Fruit fly (Drosophila melanogaster) whole organism, embryonic: ENCODE data around the gene CG32369.

Experiments
- Adf1 ChIP-seq: fragments of 200-800 bp; sonication (Bioruptor generic); IDR thresholded peaks from 2 replicates; pipeline ENCODE4 v1.3.6; 2022; ENCODE audit warnings: missing biosample characterization, missing genetic modification characterization
- C15 ChIP-seq: fragments of 200-800 bp; sonication (Bioruptor generic); IDR thresholded peaks from 3 replicates; pipeline ENCODE4 v1.3.6; 2022; ENCODE audit warnings: missing biosample characterization, missing genetic modification characterization
- CG10274 ChIP-seq: fragments of 200-800 bp; sonication (Bioruptor generic); optimal IDR thresholded peaks from 3 replicates; lab custom pipeline; 2017; ENCODE audit warnings: missing biosample characterization, mild to moderate bottlenecking, missing genetic modification characterization
- CG11085 ChIP-seq: fragments of 200-800 bp; sonication (Bioruptor generic); IDR thresholded peaks from 2 replicates; pipeline ENCODE4 v1.3.6; 2022; ENCODE audit warnings: missing biosample characterization, missing genetic modification characterization
- CG12659 ChIP-seq: fragments of 200-800 bp; sonication (Bioruptor generic); optimal IDR thresholded peaks from 3 replicates; lab custom pipeline; 2017; ENCODE audit warnings: mild to moderate bottlenecking, missing biosample characterization, missing genetic modification reagents, missing genetic modification characterization
- CG13296 ChIP-seq: fragments of 200-800 bp; sonication (Bioruptor generic); optimal IDR thresholded peaks from 3 replicates; lab custom pipeline; 2018; ENCODE audit warnings: missing biosample characterization, mild to moderate bottlenecking, missing genetic modification characterization
- CG14860 ChIP-seq: fragments of 200-800 bp; sonication (Bioruptor generic); IDR thresholded peaks from 3 replicates; pipeline ENCODE4 v1.3.6; 2022; ENCODE audit warnings: missing biosample characterization, missing genetic modification characterization; ENCODE audit not compliant: partially characterized antibody
- CG1602 ChIP-seq: fragments of 200-800 bp; sonication (Bioruptor generic); optimal IDR thresholded peaks from 3 replicates; lab custom pipeline; 2016; ENCODE audit warnings: missing biosample characterization, missing genetic modification characterization
- CG17568 ChIP-seq: fragments of 200-800 bp; sonication (Bioruptor generic); optimal IDR thresholded peaks from 2 replicates; lab custom pipeline; 2018; ENCODE audit warnings: missing biosample characterization, mild to moderate bottlenecking, missing genetic modification characterization, moderate library complexity
- CG18262 ChIP-seq: fragments of 200-800 bp; optimal IDR thresholded peaks from 3 replicates; lab custom pipeline; 2019; ENCODE audit warnings: missing biosample characterization, mild to moderate bottlenecking, missing genetic modification characterization, moderate library complexity
- CG2120 ChIP-seq: fragments of 200-800 bp; sonication (Bioruptor generic); optimal IDR thresholded peaks from 3 replicates; lab custom pipeline; 2016; ENCODE audit warnings: missing biosample characterization, missing genetic modification characterization
- CG2889 ChIP-seq: fragments of 200-800 bp; sonication (Bioruptor generic); IDR thresholded peaks from 3 replicates; pipeline ENCODE4 v1.3.6; 2022; ENCODE audit warnings: missing biosample characterization, missing genetic modification characterization
- CG30403 ChIP-seq: fragments of 200-800 bp; sonication (Bioruptor generic); optimal IDR thresholded peaks from 3 replicates; lab custom pipeline; 2016; ENCODE audit warnings: missing biosample characterization, missing genetic modification characterization
- CG31224 ChIP-seq: fragments of 200-800 bp; sonication (Bioruptor generic); IDR thresholded peaks from 2 replicates; pipeline ENCODE4 v1.3.6; 2022; ENCODE audit warnings: missing biosample characterization, missing genetic modification characterization
- CG31365 ChIP-seq: fragments of 200-800 bp; sonication (Bioruptor generic); optimal IDR thresholded peaks from 2 replicates; lab custom pipeline; 2018; ENCODE audit warnings: missing biosample characterization, mild to moderate bottlenecking, missing genetic modification characterization
- CG3163 ChIP-seq: fragments of 200-800 bp; sonication (Bioruptor generic); optimal IDR thresholded peaks from 3 replicates; lab custom pipeline; 2016; ENCODE audit warnings: missing biosample characterization, missing genetic modification characterization
- CG32772 ChIP-seq: fragments of 200-800 bp; sonication (Bioruptor generic); IDR thresholded peaks from 2 replicates; pipeline ENCODE4 v1.3.6; 2022; ENCODE audit warnings: missing biosample characterization, missing genetic modification characterization
- CG4820 ChIP-seq: fragments of 200-800 bp; sonication (Bioruptor generic); optimal IDR thresholded peaks from 3 replicates; lab custom pipeline; 2016; ENCODE audit warnings: missing biosample characterization, missing genetic modification characterization
- CG6683 ChIP-seq: fragments of 200-800 bp; sonication (Bioruptor generic); optimal IDR thresholded peaks from 2 replicates; lab custom pipeline; 2017; ENCODE audit warnings: missing biosample characterization, mild to moderate bottlenecking, missing genetic modification characterization, missing genetic modification reagents
- CG7987 ChIP-seq: fragments of 200-800 bp; sonication (Bioruptor generic); optimal IDR thresholded peaks from 2 replicates; lab custom pipeline; 2018; ENCODE audit warnings: missing biosample characterization, mild to moderate bottlenecking, missing genetic modification characterization, moderate library complexity
- CG9876 ChIP-seq: fragments of 200-800 bp; sonication (Bioruptor generic); optimal IDR thresholded peaks from 2 replicates; lab custom pipeline; 2016; ENCODE audit warnings: missing biosample characterization, missing genetic modification characterization
- Camta ChIP-seq: fragments of 200-800 bp; sonication (Bioruptor generic); optimal IDR thresholded peaks from 2 replicates; lab custom pipeline; 2016; ENCODE audit warnings: missing biosample characterization, missing genetic modification characterization
- Chrac-16 ChIP-seq: fragments of 200-800 bp; sonication (Bioruptor generic); optimal IDR thresholded peaks from 3 replicates; lab custom pipeline; 2016; ENCODE audit warnings: missing biosample characterization, missing genetic modification characterization
- D ChIP-seq, 2 experiments: fragments of 200-800 bp in 1 of 2; fragments of >200 bp in 1 of 2; sonication (Bioruptor generic) in 1 of 2; optimal IDR thresholded peaks; 2 replicates in 1 of 2; 3 replicates in 1 of 2; lab custom pipeline; 2017; ENCODE audit warnings: mild to moderate bottlenecking in 1 of 2, missing biosample characterization in 1 of 2, missing genetic modification characterization in 1 of 2, missing genetic modification reagents in 1 of 2
- Hand ChIP-seq: fragments of 200-800 bp; sonication (Bioruptor generic); optimal IDR thresholded peaks from 2 replicates; lab custom pipeline; 2017; ENCODE audit warnings: mild to moderate bottlenecking, missing biosample characterization, missing genetic modification reagents, missing genetic modification characterization
- HmgZ ChIP-seq: fragments of 200-800 bp; sonication (Bioruptor generic); optimal IDR thresholded peaks from 2 replicates; lab custom pipeline; 2018; ENCODE audit warnings: missing biosample characterization, mild to moderate bottlenecking, missing genetic modification characterization
- Kr ChIP-seq: fragments of 200-800 bp; sonication (Bioruptor generic); optimal IDR thresholded peaks from 2 replicates; lab custom pipeline; 2017; ENCODE audit warnings: missing biosample characterization, mild to moderate bottlenecking, missing genetic modification characterization
- Lhr ChIP-seq: fragments of 200-800 bp; sonication (Bioruptor generic); optimal IDR thresholded peaks from 3 replicates; lab custom pipeline; 2017; ENCODE audit warnings: mild to moderate bottlenecking, missing biosample characterization, missing genetic modification reagents, missing genetic modification characterization
- MESR4 ChIP-seq: fragments of 200-800 bp; sonication (Bioruptor generic); optimal IDR thresholded peaks from 2 replicates; lab custom pipeline; 2018; ENCODE audit warnings: missing biosample characterization, mild to moderate bottlenecking, missing genetic modification characterization, moderate library complexity
- Ravus ChIP-seq: fragments of 200-800 bp; sonication (Bioruptor generic); IDR thresholded peaks from 2 replicates; pipeline ENCODE4 v1.3.6; 2022; ENCODE audit warnings: missing biosample characterization, missing genetic modification characterization
- Vsx1 ChIP-seq: fragments of 200-800 bp; sonication (Bioruptor generic); optimal IDR thresholded peaks from 2 replicates; lab custom pipeline; 2017; ENCODE audit warnings: missing biosample characterization, mild to moderate bottlenecking, missing genetic modification characterization, missing genetic modification reagents
- aop ChIP-seq: fragments of 200-800 bp; sonication (Bioruptor generic); IDR thresholded peaks from 2 replicates; pipeline ENCODE4 v1.3.6; 2022; ENCODE audit warnings: missing biosample characterization, missing genetic modification characterization
- caup ChIP-seq: fragments of 200-800 bp; sonication (Bioruptor generic); optimal IDR thresholded peaks from 3 replicates; lab custom pipeline; 2017; ENCODE audit warnings: missing biosample characterization, mild to moderate bottlenecking, missing genetic modification characterization, moderate library complexity; ENCODE audit not compliant: severe bottlenecking
- crc ChIP-seq: fragments of 200-800 bp; sonication (Bioruptor generic); optimal IDR thresholded peaks from 2 replicates; lab custom pipeline; 2016; ENCODE audit warnings: missing biosample characterization, missing genetic modification characterization
- dati ChIP-seq: fragments of 200-800 bp; sonication (Bioruptor generic); IDR thresholded peaks from 2 replicates; pipeline ENCODE4 v1.3.6; 2022; ENCODE audit warnings: missing biosample characterization, missing genetic modification characterization
- esg ChIP-seq: fragments of 200-800 bp; sonication (Bioruptor generic); conservative IDR thresholded peaks from 2 replicates; pipeline ENCODE4 v1.3.6; 2022; ENCODE audit warnings: missing biosample characterization, missing genetic modification characterization
- eve ChIP-seq, 2 experiments: fragments of >200 bp; optimal IDR thresholded peaks; 2 replicates each; lab custom pipeline; 2017; ENCODE audit warnings: missing biosample characterization in 2 of 2, missing genetic modification characterization in 2 of 2
- ftz-f1 ChIP-seq: fragments of 200-800 bp; sonication (Bioruptor generic); optimal IDR thresholded peaks from 2 replicates; lab custom pipeline; 2016; ENCODE audit warnings: missing biosample characterization, missing genetic modification characterization
- gce ChIP-seq: fragments of 200-800 bp; sonication (Bioruptor generic); IDR thresholded peaks from 3 replicates; pipeline ENCODE4 v1.3.6; 2022; ENCODE audit warnings: missing biosample characterization, missing genetic modification characterization
- gsb-n ChIP-seq: fragments of 200-800 bp; sonication (Bioruptor generic); optimal IDR thresholded peaks from 3 replicates; lab custom pipeline; 2018; ENCODE audit warnings: missing biosample characterization, mild to moderate bottlenecking, missing genetic modification characterization
- hbn ChIP-seq: fragments of 200-800 bp; sonication (Bioruptor generic); IDR thresholded peaks from 2 replicates; pipeline ENCODE4 v1.3.6; 2022; ENCODE audit warnings: missing biosample characterization, missing genetic modification characterization; ENCODE audit not compliant: partially characterized antibody
- jumu ChIP-seq: fragments of 200-800 bp; sonication (Bioruptor generic); optimal IDR thresholded peaks from 3 replicates; lab custom pipeline; 2016; ENCODE audit warnings: missing biosample characterization, missing genetic modification characterization
- lab ChIP-seq: fragments of 200-800 bp; sonication (Bioruptor generic); optimal IDR thresholded peaks from 3 replicates; lab custom pipeline; 2017; ENCODE audit warnings: missing biosample characterization, missing genetic modification characterization, mild to moderate bottlenecking, moderate library complexity, missing genetic modification reagents
- oc ChIP-seq: fragments of 200-800 bp; sonication (Bioruptor generic); optimal IDR thresholded peaks from 2 replicates; lab custom pipeline; 2018; ENCODE audit warnings: missing biosample characterization, mild to moderate bottlenecking, missing genetic modification characterization, moderate library complexity
- org-1 ChIP-seq: fragments of 200-800 bp; sonication (Bioruptor generic); optimal IDR thresholded peaks from 2 replicates; lab custom pipeline; 2017; ENCODE audit warnings: missing biosample characterization, missing genetic modification characterization
- ranshi ChIP-seq: fragments of 200-800 bp; sonication (Bioruptor generic); IDR thresholded peaks from 2 replicates; pipeline ENCODE4 v1.3.6; 2022; ENCODE audit warnings: missing biosample characterization, missing genetic modification characterization
- row ChIP-seq: fragments of 200-800 bp; sonication (Bioruptor generic); IDR thresholded peaks from 3 replicates; pipeline ENCODE4 v1.3.6; 2022; ENCODE audit warnings: missing biosample characterization, missing genetic modification characterization
- sim ChIP-seq: fragments of 200-800 bp; sonication (Bioruptor generic); IDR thresholded peaks from 2 replicates; pipeline ENCODE4 v1.3.6; 2022; ENCODE audit warnings: missing biosample characterization, missing genetic modification characterization
- tna ChIP-seq: fragments of 200-800 bp; sonication (Bioruptor generic); IDR thresholded peaks from 2 replicates; pipeline ENCODE4 v1.3.6; 2022; ENCODE audit warnings: missing biosample characterization, missing genetic modification characterization; ENCODE audit not compliant: partially characterized antibody
- unpg ChIP-seq: fragments of 200-800 bp; sonication (Bioruptor generic); optimal IDR thresholded peaks from 3 replicates; lab custom pipeline; 2018; ENCODE audit warnings: missing biosample characterization, mild to moderate bottlenecking, missing genetic modification characterization, moderate library complexity
- wdn ChIP-seq: fragments of 200-800 bp; sonication (Bioruptor generic); IDR thresholded peaks from 2 replicates; pipeline ENCODE4 v1.3.6; 2022; ENCODE audit warnings: missing biosample characterization, missing genetic modification characterization

The CG32369 gene

DNA sequence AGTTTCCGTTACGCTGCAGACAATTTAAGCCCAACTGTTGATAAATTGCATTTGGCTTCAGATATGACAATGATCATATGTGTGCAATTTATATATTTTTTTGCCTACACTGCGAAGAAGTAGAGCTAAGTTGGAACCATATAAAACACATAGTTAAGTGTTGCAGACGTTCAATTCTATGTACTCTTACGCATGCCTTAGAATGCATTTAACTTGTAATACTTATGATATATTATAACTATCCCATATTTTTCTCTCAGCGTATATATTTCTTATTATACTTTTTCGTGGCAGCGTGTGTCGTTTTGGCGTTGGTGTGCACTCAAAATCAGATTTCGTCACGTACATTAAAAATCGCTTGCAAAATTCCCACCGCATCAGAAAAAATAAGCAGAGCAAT is 26.2 kb downstream of the CG32369 start:
- no peak for TF ChIP-seq gsb-n (tag; lab: Kevin White, UChicago)
- no peak for TF ChIP-seq Adf1 (GFP tag; lab: Robert Waterston, UW)
- no peak for TF ChIP-seq CG4820 (GFP tag; lab: Kevin White, UChicago)
- peak; percentile 5 for TF ChIP-seq caup (GFP tag; lab: Kevin White, UChicago)
- peak; percentile 1 for TF ChIP-seq CG18262
- TF ChIP-seq wdn (GFP tag; lab: Robert Waterston, UW), result no peak
- TF ChIP-seq C15 (GFP tag; lab: Robert Waterston, UW), result no peak
- no peak for TF ChIP-seq CG7987 (GFP tag; lab: Kevin White, UChicago)
- TF ChIP-seq CG31224 (GFP tag; lab: Robert Waterston, UW), result no peak
- no peak for TF ChIP-seq ftz-f1 (GFP tag; lab: Kevin White, UChicago)
- TF ChIP-seq CG1602 (GFP tag; lab: Kevin White, UChicago), result no peak
- peak; percentile 50; the same call in 1 of the 3 replicates for TF ChIP-seq row
- no peak for TF ChIP-seq CG14860 (GFP tag; lab: Robert Waterston, UW)
- no peak for TF ChIP-seq oc
- no peak for TF ChIP-seq CG9876 (GFP tag; lab: Kevin White, UChicago)
- no peak for TF ChIP-seq CG10274
- no peak for TF ChIP-seq CG11085
- TF ChIP-seq sim (GFP tag; lab: Robert Waterston, UW), result 0 out of 2 replicates have a peak, but pooled peaks have one; percentile 35
- TF ChIP-seq unpg, result peak; percentile 39
- TF ChIP-seq HmgZ (tag; lab: Kevin White, UChicago), result no peak
- TF ChIP-seq Ravus (GFP tag; lab: Robert Waterston, UW), result no peak
- peak; percentile 43 for TF ChIP-seq lab
- no peak for TF ChIP-seq MESR4 (GFP tag; lab: Kevin White, UChicago)
- TF ChIP-seq Lhr, result no peak
- TF ChIP-seq CG13296 (GFP tag; lab: Kevin White, UChicago), result no peak
- no peak for TF ChIP-seq CG2889
- TF ChIP-seq CG17568 (GFP tag; lab: Kevin White, UChicago), result no peak
- no peak for TF ChIP-seq tna (GFP tag; lab: Robert Waterston, UW)
- TF ChIP-seq CG12659 (GFP tag; lab: Kevin White, UChicago), result peak; percentile 4
- no peak for TF ChIP-seq crc (GFP tag; lab: Kevin White, UChicago)
- TF ChIP-seq eve (GFP tag; optimal IDR thresholded peaks at IDR 0.05; lab: Kevin White, UChicago), result peak in 1 of 2 experiments; percentile 24
- no peak for TF ChIP-seq Kr
- peak; percentile 33; the same call in 1 of the 2 replicates for TF ChIP-seq ranshi
- no peak for TF ChIP-seq Chrac-16
- TF ChIP-seq D (optimal IDR thresholded peaks at IDR 0.05; lab: Kevin White, UChicago), result no peak
- no peak for TF ChIP-seq D (GFP tag; optimal IDR thresholded peaks at IDR 0.05; lab: Kevin White, UChicago)
- TF ChIP-seq Hand (GFP tag; lab: Kevin White, UChicago), result no peak
- no peak for TF ChIP-seq Vsx1 (GFP tag; lab: Kevin White, UChicago)
- TF ChIP-seq CG31365, result no peak
- no peak for TF ChIP-seq CG3163 (GFP tag; lab: Kevin White, UChicago)
- no peak for TF ChIP-seq jumu (GFP tag; lab: Kevin White, UChicago)
- no peak for TF ChIP-seq org-1
- no peak for TF ChIP-seq Camta (GFP tag; lab: Kevin White, UChicago)
- TF ChIP-seq CG30403 (GFP tag; lab: Kevin White, UChicago), result peak; percentile 19
- peak; percentile 42 for TF ChIP-seq CG2120
- no peak for TF ChIP-seq CG6683 (GFP tag; lab: Kevin White, UChicago)
- no peak for TF ChIP-seq dati (GFP tag; lab: Robert Waterston, UW)
- TF ChIP-seq CG32772 (GFP tag; lab: Robert Waterston, UW), result no peak
- no peak for TF ChIP-seq aop (GFP tag; lab: Robert Waterston, UW)
- TF ChIP-seq esg (GFP tag; lab: Robert Waterston, UW), result 0 out of 2 replicates have a peak, but pooled peaks have one; percentile 37
- TF ChIP-seq gce (GFP tag; lab: Robert Waterston, UW), result no peak
- TF ChIP-seq hbn (GFP tag; lab: Robert Waterston, UW), result no peak
